Worm (Caenorhabditis elegans) whole organism, mixed stage, embryonic: ENCODE data around the gene ZK757.10.

Experiments used
- M03D4.4 ChIP-seq: sonication (generic microtip); optimal IDR thresholded peaks from 2 replicates; lab custom pipeline; 2017; ENCODE audit warnings: mild to moderate bottlenecking, missing genetic modification characterization, missing compliant biosample characterization
- bed-3 ChIP-seq: fragments of 200-800 bp; sonication (Bioruptor generic); optimal IDR thresholded peaks from 3 replicates; lab custom pipeline; 2018; ENCODE audit warnings: mild to moderate bottlenecking, missing genetic modification characterization, moderate library complexity, missing compliant biosample characterization
- blmp-1 ChIP-seq: fragments of 150-350 bp; optimal IDR thresholded peaks from 2 replicates; lab custom pipeline; 2014; ENCODE audit warnings: missing biosample characterization, missing genetic modification characterization
- ceh-43 ChIP-seq: fragments of 200-800 bp; sonication (Bioruptor generic); optimal IDR thresholded peaks from 2 replicates; lab custom pipeline; 2018; ENCODE audit warnings: mild to moderate bottlenecking, missing genetic modification characterization, moderate library complexity, missing compliant biosample characterization
- ces-1 ChIP-seq: fragments of 150-350 bp; optimal IDR thresholded peaks from 2 replicates; lab custom pipeline; 2014; ENCODE audit warnings: missing biosample characterization, missing genetic modification reagents, missing genetic modification characterization
- cnd-1 ChIP-seq: fragments of 200-800 bp; sonication (Bioruptor generic); optimal IDR thresholded peaks from 2 replicates; lab custom pipeline; 2018; ENCODE audit warnings: mild to moderate bottlenecking, missing genetic modification characterization, missing compliant biosample characterization
- drap-1 ChIP-seq: fragments of 200-800 bp; sonication (Bioruptor generic); optimal IDR thresholded peaks from 3 replicates; lab custom pipeline; 2018; ENCODE audit warnings: mild to moderate bottlenecking, missing genetic modification characterization, missing compliant biosample characterization
- elt-1 ChIP-seq: sonication (generic microtip); optimal IDR thresholded peaks from 2 replicates; lab custom pipeline; 2017; ENCODE audit warnings: missing genetic modification characterization, mild to moderate bottlenecking, missing compliant biosample characterization, antibody characterized with exemption, moderate library complexity, borderline replicate concordance; ENCODE audit not compliant: insufficient read depth
- elt-3 ChIP-seq: fragments of 150-350 bp; optimal IDR thresholded peaks from 2 replicates; lab custom pipeline; 2014; ENCODE audit warnings: missing biosample characterization, missing genetic modification characterization
- flh-1 ChIP-seq: fragments of 200-800 bp; sonication (Bioruptor generic); optimal IDR thresholded peaks from 2 replicates; lab custom pipeline; 2018; ENCODE audit warnings: mild to moderate bottlenecking, missing genetic modification characterization, moderate library complexity, missing compliant biosample characterization
- ham-2 ChIP-seq: fragments of 200-800 bp; sonication (Bioruptor generic); optimal IDR thresholded peaks from 2 replicates; lab custom pipeline; 2018; ENCODE audit warnings: mild to moderate bottlenecking, missing genetic modification characterization, missing compliant biosample characterization
- hlh-1 ChIP-seq: fragments of 150-350 bp; optimal IDR thresholded peaks from 2 replicates; lab custom pipeline; 2014; ENCODE audit warnings: missing biosample characterization, missing genetic modification reagents, missing genetic modification characterization
- lin-13 ChIP-seq: fragments of 150-350 bp; optimal IDR thresholded peaks from 2 replicates; lab custom pipeline; 2014; ENCODE audit warnings: missing biosample characterization, missing genetic modification characterization
- lin-32 ChIP-seq: fragments of 200-800 bp; sonication (Bioruptor generic); optimal IDR thresholded peaks from 2 replicates; lab custom pipeline; 2018; ENCODE audit warnings: mild to moderate bottlenecking, missing genetic modification characterization, missing compliant biosample characterization
- lsy-2 ChIP-seq: fragments of 150-350 bp; optimal IDR thresholded peaks from 2 replicates; lab custom pipeline; 2014; ENCODE audit warnings: missing biosample characterization, missing genetic modification characterization
- mab-5 ChIP-seq: fragments of 150-350 bp; optimal IDR thresholded peaks from 2 replicates; lab custom pipeline; 2014; ENCODE audit warnings: missing biosample characterization, missing genetic modification characterization
- mep-1 ChIP-seq: fragments of 150-350 bp; optimal IDR thresholded peaks from 2 replicates; lab custom pipeline; 2017; ENCODE audit warnings: missing biosample characterization, missing genetic modification reagents, missing genetic modification characterization, inconsistent platforms
- nhr-12 ChIP-seq: fragments of 150-350 bp; optimal IDR thresholded peaks from 2 replicates; lab custom pipeline; 2014; ENCODE audit warnings: missing biosample characterization, missing genetic modification characterization
- nhr-2 ChIP-seq: fragments of 150-350 bp; optimal IDR thresholded peaks from 2 replicates; lab custom pipeline; 2014; ENCODE audit warnings: missing biosample characterization, missing genetic modification characterization
- nhr-237 ChIP-seq: fragments of 150-350 bp; optimal IDR thresholded peaks from 2 replicates; lab custom pipeline; 2014; ENCODE audit warnings: missing biosample characterization, missing genetic modification characterization
- nhr-76 ChIP-seq: sonication (generic microtip); optimal IDR thresholded peaks from 2 replicates; lab custom pipeline; 2017; ENCODE audit warnings: missing biosample characterization, missing genetic modification characterization
- snpc-4 ChIP-seq: fragments of 150-350 bp; optimal IDR thresholded peaks from 2 replicates; lab custom pipeline; 2014; ENCODE audit warnings: missing biosample characterization, missing genetic modification characterization
- sptf-1 ChIP-seq: sonication (generic microtip); optimal IDR thresholded peaks from 2 replicates; lab custom pipeline; 2017; ENCODE audit warnings: mild to moderate bottlenecking, missing genetic modification characterization, moderate library complexity, missing compliant biosample characterization
- tbx-8 ChIP-seq: fragments of 200-800 bp; sonication (Bioruptor generic); optimal IDR thresholded peaks from 2 replicates; lab custom pipeline; 2018; ENCODE audit warnings: mild to moderate bottlenecking, missing genetic modification characterization, moderate library complexity, missing compliant biosample characterization
- unc-120 ChIP-seq: sonication (generic microtip); optimal IDR thresholded peaks from 2 replicates; lab custom pipeline; 2017; ENCODE audit warnings: missing genetic modification characterization, missing compliant biosample characterization; ENCODE audit not compliant: poor library complexity, severe bottlenecking
- unc-39 ChIP-seq: fragments of 150-350 bp; optimal IDR thresholded peaks from 2 replicates; lab custom pipeline; 2014; ENCODE audit warnings: missing biosample characterization, missing genetic modification characterization
- unc-62 ChIP-seq: fragments of 150-350 bp; optimal IDR thresholded peaks from 2 replicates; lab custom pipeline; 2014; ENCODE audit warnings: missing biosample characterization, missing genetic modification reagents, missing genetic modification characterization
- zip-8 ChIP-seq: fragments of 150-350 bp; optimal IDR thresholded peaks from 2 replicates; lab custom pipeline; 2014; ENCODE audit warnings: missing biosample characterization, missing genetic modification characterization
- ztf-11 ChIP-seq: fragments of 150-350 bp; optimal IDR thresholded peaks from 2 replicates; lab custom pipeline; 2014; ENCODE audit warnings: missing biosample characterization, missing genetic modification characterization

The ZK757.10 gene

DNA sequence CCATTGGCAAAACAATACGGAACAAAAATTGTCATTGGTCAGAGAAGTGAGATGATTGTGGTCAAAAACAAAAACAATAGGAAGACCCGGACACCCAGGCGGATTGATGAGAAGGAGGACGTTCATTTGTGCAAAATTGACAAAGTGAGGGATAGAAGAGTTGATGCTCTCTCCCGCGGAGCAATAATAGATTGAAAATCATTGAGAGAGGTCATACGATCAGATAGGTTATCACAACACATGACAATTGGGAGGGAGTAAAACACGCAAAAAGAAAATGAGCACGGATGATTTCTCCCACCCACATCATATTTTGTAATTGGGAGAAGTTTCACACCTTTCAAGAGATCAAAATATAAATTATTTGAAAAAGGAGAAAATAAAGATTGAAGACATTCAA lies 8.6 kb downstream of the ZK757.10 start:
- no peak for TF ChIP-seq bed-3
- peak; percentile 30 for TF ChIP-seq hlh-1 (tag; lab: Kevin White, UChicago)
- TF ChIP-seq, all 35 proteins: peak for 1

ce11 chrIII:9886323-9886722 lies 9.3 kb downstream of the ZK757.10 start:
- TF ChIP-seq hlh-1 (tag; lab: Kevin White, UChicago) (no peak), snpc-4 (tag; lab: Kevin White, UChicago) (no peak), unc-62 (no peak), lin-32 (GFP tag; lab: Kevin White, UChicago) (no peak), nhr-12 (tag; lab: Kevin White, UChicago) (no peak), mab-5 (tag; lab: Kevin White, UChicago) (no peak)

- TF ChIP-seq lsy-2 (tag; lab: Kevin White, UChicago) (no peak), flh-1 (GFP tag; lab: Kevin White, UChicago) (no peak), elt-1 (tag; lab: Kevin White, UChicago) (no peak), blmp-1 (tag; lab: Kevin White, UChicago) (no peak), drap-1 (GFP tag; lab: Kevin White, UChicago) (no peak), unc-39 (tag; lab: Kevin White, UChicago) (no peak), unc-120 (tag; lab: Kevin White, UChicago) (no peak), ceh-43 (GFP tag; lab: Kevin White, UChicago) (no peak), hlh-1 (tag; lab: Kevin White, UChicago) (no peak), zip-8 (no peak), cnd-1 (tag; lab: Kevin White, UChicago) (no peak), bed-3 (no peak), ces-1 (no peak), M03D4.4 (tag; lab: Kevin White, UChicago) (no peak)
Measured at ce11 chrIII:9891324-9891723, 14.3 kb downstream of the ZK757.10 start, which contains the start of gene alg-4. TSS of gene alg-4 (minus strand) at chrIII:9891424.

DNA sequence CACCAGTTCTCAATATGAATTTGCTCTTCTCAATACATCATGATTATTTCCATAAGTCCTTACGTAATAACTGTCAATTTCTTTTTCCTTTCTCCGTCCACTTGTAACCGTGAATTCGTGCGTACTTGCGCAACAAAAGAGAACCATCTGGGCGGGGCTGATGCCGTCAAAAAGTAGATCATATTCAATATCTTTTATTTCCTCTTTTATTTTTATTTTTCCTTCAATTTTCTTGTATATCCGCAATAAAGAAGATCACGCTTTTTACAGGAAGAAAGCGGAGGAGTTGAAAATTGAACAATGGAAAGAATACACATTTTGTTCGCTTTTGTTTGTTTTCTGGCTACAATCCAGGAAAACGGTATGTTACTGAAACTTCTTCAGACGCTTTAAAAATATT lies 15.8 kb downstream of the ZK757.10 start, which contains the start of gene mam-7:
Gene mam-7, plus strand, starts transcription at position 301 of the 400 bp plus-strand sequence.
- TF ChIP-seq zip-8 (peak; percentile 66), nhr-237 (no peak)
- TF ChIP-seq, all 35 proteins: peak for 1

DNA sequence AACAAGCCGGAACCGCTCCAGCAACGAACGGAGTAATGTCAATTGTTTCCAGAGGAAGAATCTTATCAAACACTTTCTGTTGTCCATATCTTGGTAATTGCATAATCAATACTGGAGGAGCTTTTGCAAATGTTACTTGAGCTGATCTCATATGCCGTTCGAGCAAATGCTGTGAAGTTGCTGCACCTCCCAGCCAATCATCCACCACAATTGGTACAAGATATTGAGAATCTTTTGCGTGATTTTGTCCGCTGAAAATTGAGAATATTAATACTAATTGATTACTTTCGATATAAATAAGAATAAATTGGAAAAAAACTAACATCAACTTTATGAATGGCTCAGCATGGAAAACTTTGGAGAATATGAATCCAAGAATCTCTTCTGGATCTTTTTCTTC lies 22.7 kb downstream of the ZK757.10 start:
- TF ChIP-seq sptf-1 (tag; lab: Kevin White, UChicago): no peak
- TF ChIP-seq drap-1 (GFP tag; lab: Kevin White, UChicago): no peak
- TF ChIP-seq zip-8: no peak
- no peak for TF ChIP-seq hlh-1 (tag; lab: Kevin White, UChicago)
- TF ChIP-seq tbx-8 (GFP tag; lab: Kevin White, UChicago): no peak
- no peak for TF ChIP-seq unc-62
- TF ChIP-seq unc-39 (tag; lab: Kevin White, UChicago): no peak
- no peak for TF ChIP-seq nhr-76 (tag; lab: Kevin White, UChicago)
- no peak for TF ChIP-seq ceh-43 (GFP tag; lab: Kevin White, UChicago)
- no peak for TF ChIP-seq nhr-2 (tag; lab: Kevin White, UChicago)
- TF ChIP-seq ham-2: no peak
- TF ChIP-seq lin-32 (GFP tag; lab: Kevin White, UChicago): no peak
- TF ChIP-seq nhr-12 (tag; lab: Kevin White, UChicago): no peak
- TF ChIP-seq flh-1 (GFP tag; lab: Kevin White, UChicago): no peak

ce11 chrIII:9903694-9904292 lies 26.7 kb downstream of the ZK757.10 start:
- no peak for TF ChIP-seq lsy-2 (tag; lab: Kevin White, UChicago)
- no peak for TF ChIP-seq ham-2
- TF ChIP-seq nhr-237: no peak
- TF ChIP-seq ztf-11 (tag; lab: Kevin White, UChicago): no peak
- TF ChIP-seq mep-1 (tag; lab: Kevin White, UChicago): no peak
- no peak for TF ChIP-seq elt-3 (tag; lab: Kevin White, UChicago)
- no peak for TF ChIP-seq zip-8
- no peak for TF ChIP-seq ces-1
- no peak for TF ChIP-seq nhr-2 (tag; lab: Kevin White, UChicago)
- no peak for TF ChIP-seq unc-62
- no peak for TF ChIP-seq lin-32 (GFP tag; lab: Kevin White, UChicago)
- no peak for TF ChIP-seq hlh-1 (tag; lab: Kevin White, UChicago)
- TF ChIP-seq ceh-43 (GFP tag; lab: Kevin White, UChicago): no peak
- TF ChIP-seq lin-13 (tag; lab: Kevin White, UChicago): no peak
